Fruit fly (Drosophila melanogaster) Kc167 (cell line): ENCODE measurements around the gene Syx5.

Source experiments
- Myc ChIP-seq: fragments of >200 bp; optimal IDR thresholded peaks from 2 replicates; lab custom pipeline; 2017; ENCODE audit warnings: missing external identifiers
- Sin3A ChIP-seq: fragments of >200 bp; optimal IDR thresholded peaks from 2 replicates; lab custom pipeline; 2018; ENCODE audit warnings: missing external identifiers
- h ChIP-seq: fragments of >200 bp; optimal IDR thresholded peaks from 3 replicates; lab custom pipeline; 2018; ENCODE audit warnings: missing external identifiers
- insv ChIP-seq: fragments of >200 bp; optimal IDR thresholded peaks from 3 replicates; lab custom pipeline; 2018; ENCODE audit warnings: missing external identifiers
- psq ChIP-seq: fragments of >200 bp; optimal IDR thresholded peaks from 2 replicates; lab custom pipeline; 2017; ENCODE audit warnings: missing external identifiers
- ttk ChIP-seq: sonication (Bioruptor generic); optimal IDR thresholded peaks from 2 replicates; lab custom pipeline; 2017; ENCODE audit warnings: missing external identifiers

Gene Syx5

DNA sequence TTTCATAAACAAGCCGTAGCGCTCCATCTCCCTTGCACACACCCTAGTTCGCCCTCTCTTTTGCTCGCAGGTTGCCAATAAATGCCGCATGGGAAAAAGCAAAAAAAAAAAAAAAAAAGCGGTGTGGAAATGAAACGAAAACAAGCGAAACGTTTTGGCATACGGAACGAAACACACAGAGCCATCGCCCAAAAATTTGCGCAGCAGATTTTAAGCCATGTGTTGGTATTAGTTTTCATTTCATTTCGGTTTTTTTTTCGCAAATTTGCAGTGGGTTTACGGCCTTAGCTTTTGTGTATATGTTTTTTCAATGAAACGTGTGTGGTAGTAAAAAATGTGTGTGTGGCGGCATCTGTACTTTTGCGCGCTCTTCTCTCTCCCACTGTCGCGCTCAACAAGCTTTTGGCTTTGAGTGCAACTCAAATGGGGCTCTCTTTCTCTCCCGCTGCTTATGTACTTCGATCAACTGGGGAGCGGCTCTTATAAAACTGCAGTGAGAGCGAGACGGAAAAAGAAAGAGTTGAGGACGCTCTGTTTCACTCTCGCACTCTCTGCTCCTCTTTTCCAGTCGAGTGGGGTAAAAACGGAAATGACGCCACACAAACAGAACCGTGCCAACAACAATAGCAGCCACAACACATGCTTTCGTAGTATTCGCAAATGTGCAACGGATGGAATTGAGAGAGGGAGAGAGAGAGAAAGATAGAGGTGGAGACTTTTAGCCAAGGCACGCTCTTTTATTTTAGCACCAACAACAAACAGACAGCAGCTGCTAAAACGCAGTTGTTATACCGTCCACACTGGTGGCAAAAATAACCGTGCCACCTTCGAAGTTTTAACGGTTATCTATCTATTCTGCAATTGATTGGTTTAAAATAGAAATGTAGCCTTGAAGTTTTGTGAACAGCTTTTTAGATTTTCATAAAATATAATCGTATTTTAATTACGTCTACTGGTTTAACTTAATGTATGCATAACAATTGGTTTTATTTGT, 22.5 kb upstream of the Syx5 start:
- TF ChIP-seq psq (lab: Kevin White, UChicago) (no peak), Sin3A (lab: Kevin White, UChicago) (no peak), h (lab: Kevin White, UChicago) (no peak), ttk (lab: Kevin White, UChicago) (no peak), insv (lab: Kevin White, UChicago) (no peak)

DNA sequence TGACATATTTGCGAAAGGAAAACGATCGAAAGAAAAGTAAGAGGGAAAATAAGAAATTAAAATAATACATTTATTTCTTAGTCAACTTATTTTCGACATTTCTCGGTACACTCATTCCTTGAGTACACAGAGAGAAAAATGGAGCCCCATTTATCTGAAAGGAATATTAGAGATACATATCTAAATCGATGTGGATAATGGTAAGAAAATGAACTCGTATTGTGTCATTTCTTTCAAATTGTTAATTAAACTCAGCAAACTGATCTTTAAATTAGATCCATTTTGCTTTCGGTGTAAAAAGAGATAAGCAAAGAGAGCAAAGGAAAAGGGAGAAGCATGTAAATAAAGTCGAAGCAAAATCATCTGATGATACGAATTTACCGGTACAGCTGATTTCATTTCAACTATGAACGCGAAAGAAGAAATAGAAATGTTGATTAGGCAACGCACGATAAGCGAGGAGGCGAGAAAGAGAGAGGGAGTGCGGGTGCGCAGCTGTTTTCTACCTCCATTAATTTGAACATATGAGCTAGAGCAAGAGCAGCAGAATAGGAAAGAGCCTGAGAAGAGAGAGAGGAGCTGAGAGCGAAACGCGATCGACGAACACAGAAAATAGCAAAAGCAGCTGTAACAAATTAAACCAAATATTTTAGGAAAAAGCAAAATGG, 21.3 kb upstream of the Syx5 start:
- no peak for TF ChIP-seq psq (lab: Kevin White, UChicago)
- TF ChIP-seq ttk (lab: Kevin White, UChicago) = no peak
- no peak for TF ChIP-seq Sin3A (lab: Kevin White, UChicago)
- no peak for TF ChIP-seq insv (lab: Kevin White, UChicago)

DNA sequence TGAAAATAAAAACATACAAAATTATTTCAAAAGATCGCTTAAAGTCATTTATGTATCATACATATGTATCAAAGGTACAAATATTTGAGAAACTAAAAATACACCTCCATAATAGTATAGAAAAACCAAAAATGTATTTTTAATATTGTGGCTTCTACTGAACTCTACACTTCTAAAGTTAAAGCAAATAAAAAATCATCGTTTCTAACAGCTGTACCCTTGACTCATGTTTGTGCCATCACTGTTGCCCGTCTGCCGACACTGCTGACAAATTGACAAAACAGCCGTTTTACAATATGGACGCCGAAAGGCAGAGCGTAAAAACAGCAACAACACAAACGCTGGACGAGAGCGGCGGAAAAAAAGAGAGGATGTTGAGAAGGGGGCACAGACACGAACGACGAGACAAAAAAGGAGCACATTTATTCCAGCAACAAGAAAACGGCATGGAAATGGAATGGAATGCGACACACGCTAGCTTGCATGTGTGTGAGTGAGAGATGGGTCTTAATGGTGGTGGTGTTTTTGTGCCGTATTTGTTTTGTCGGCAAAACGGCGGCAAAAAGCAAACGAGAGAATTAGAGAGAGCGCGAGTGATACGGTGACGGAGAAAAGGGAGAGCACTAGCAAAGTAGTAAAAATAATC, 20.7 kb upstream of the Syx5 start:
- no peak for TF ChIP-seq insv (lab: Kevin White, UChicago)
- TF ChIP-seq Myc (lab: Kevin White, UChicago) = no peak
- TF ChIP-seq psq (lab: Kevin White, UChicago) = peak; percentile 89
- no peak for TF ChIP-seq h (lab: Kevin White, UChicago)
- TF ChIP-seq ttk (lab: Kevin White, UChicago) = no peak
- TF ChIP-seq Sin3A (lab: Kevin White, UChicago) = no peak

DNA sequence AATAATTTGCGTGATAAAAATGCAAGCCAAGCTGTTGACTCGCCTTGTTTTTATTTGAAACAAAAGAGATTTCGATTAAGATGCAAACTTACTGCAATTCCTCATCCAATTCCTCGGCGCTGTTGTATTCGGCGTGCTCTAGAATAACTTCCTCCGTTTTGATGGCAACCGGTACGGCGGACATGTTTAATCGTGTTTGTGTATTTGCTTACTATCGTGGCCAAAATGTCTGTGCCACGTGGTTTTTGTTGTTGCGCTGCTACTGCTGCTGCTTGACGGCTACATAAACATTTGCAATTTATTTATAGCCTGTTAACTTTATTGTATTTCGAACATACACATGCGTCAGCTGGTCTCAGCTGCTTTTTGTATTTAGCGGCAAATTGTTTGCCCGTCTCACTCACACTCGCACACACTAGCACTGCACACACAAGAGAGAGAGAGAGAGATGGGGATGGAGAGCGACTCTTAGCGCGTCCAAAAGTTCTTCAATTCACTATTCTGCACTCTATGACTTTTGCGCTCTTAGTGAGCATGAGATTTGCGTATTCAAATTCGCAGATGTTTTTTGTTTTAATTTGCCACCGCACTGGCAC, 20.0 kb upstream of the Syx5 start:
- TF ChIP-seq Sin3A (lab: Kevin White, UChicago) (no peak), Myc (lab: Kevin White, UChicago) (no peak), ttk (lab: Kevin White, UChicago) (no peak), insv (lab: Kevin White, UChicago) (no peak), h (lab: Kevin White, UChicago) (no peak), psq (lab: Kevin White, UChicago) (no peak)

DNA sequence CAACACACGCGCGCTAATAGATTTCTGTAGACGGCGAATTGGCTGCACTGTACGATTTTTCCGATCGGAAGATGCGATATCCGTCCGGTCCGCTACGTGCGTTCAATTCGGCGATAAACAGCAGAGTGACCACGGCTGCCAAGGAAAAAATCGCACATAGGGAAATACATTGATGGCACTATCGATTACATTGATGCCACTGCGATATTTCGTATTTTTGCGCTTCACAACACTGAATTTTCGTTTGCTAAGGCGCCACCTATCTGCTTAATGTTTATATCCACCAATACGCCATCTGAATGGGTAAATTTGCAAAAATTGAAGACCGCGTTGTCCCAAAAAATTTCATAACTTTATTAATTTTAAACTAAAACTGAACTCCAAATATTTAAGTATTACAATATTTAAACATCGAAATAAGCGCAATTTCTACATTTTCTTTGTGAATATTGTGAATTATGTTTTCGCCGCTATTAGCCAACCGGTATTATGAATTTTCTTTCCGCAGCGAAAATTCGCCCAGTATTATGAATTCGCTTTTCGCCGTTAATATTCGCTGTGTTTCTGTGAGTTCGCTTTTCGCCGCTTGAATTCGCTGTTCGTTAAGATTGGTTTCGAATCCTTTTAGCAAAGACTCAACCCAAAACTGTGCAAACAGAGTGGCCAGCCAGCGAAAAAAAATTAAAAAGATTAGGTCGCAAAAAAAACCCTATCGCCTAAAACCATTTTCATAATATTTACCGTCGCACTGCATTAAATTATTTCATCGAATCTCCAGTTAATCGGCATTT, 19.3 kb upstream of the Syx5 start, which contains the start of the genes crp and pkaap:
Gene crp, minus strand, starts transcription at position 129 of the 791 bp plus-strand sequence.
Gene pkaap, plus strand, starts transcription at position 689 of the 791 bp plus-strand sequence.
- no peak for TF ChIP-seq Myc (lab: Kevin White, UChicago)
- no peak for TF ChIP-seq psq (lab: Kevin White, UChicago)
- TF ChIP-seq h (lab: Kevin White, UChicago) = no peak
- TF ChIP-seq ttk (lab: Kevin White, UChicago) = no peak
- TF ChIP-seq insv (lab: Kevin White, UChicago) = no peak
- no peak for TF ChIP-seq Sin3A (lab: Kevin White, UChicago)

DNA sequence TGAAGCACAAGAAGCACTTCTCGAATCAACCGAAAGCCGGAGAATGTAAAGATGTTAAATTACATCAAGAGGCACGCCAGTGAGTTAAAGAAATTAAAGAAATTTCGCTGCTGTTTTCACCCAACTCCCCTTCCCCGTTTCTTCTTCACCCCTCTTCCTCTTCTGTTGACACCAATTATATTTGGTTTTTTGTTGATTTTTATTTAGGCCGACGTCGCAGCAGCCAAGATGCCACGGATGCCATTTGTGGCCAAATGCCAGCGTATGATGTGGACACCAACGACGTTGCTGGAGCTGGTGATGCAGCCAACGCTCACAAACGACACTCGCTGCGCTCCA, 18.8 kb upstream of the Syx5 start:
- TF ChIP-seq psq (lab: Kevin White, UChicago) (no peak), ttk (lab: Kevin White, UChicago) (no peak), h (lab: Kevin White, UChicago) (no peak), insv (lab: Kevin White, UChicago) (no peak), Myc (lab: Kevin White, UChicago) (no peak), Sin3A (lab: Kevin White, UChicago) (no peak)

DNA sequence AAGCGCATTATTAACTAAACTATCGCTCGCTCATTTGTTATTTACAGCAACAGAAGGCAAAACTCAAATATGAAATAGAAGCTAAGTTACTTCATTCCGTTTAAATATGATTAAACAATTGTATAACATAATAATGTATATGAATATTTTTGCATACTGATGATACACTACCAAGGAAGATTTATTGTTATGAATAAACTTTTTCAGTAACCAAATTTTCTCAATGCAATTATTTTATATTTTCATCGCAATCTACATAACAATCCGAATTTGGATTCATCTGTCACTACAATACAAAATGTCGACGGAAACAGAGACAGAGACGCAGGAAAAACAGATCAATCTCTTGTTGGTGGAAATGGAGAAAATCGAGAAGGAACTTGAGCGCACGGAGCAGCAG, 16.2 kb upstream of the Syx5 start, which contains the start of gene CG17329:
Gene CG17329, plus strand, starts transcription at position 301 of the 400 bp plus-strand sequence.
- TF ChIP-seq Myc (lab: Kevin White, UChicago) (no peak), insv (lab: Kevin White, UChicago) (no peak), h (lab: Kevin White, UChicago) (no peak), ttk (lab: Kevin White, UChicago) (no peak), psq (lab: Kevin White, UChicago) (no peak), Sin3A (lab: Kevin White, UChicago) (no peak)

DNA sequence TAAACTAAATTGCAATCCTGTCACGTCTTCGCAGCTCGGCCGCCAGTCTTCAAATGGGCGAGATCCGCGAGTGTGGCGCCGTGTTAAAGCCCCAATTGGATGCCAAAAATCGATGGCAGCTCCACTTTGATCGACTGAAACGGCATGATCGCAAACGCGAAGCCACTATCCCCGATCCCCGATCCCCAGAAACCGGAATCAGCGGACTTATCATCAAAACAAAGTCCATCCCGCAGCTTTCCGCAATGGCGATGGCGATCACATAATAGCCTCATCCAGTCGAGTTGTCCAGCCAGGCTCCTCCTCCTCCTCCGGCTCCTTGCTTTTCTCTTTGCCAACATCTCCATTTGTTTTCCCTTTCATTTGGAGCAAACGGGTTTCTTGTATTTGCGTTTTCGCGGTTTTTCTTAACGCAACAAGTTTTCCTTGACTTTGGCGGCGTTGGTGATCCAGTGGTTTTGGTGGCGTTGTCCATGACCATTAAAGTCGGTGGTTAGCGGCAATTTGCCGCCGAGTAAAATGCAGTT, 14.1 kb upstream of the Syx5 start, which contains the start of gene CG13258:
Gene CG13258, minus strand, starts transcription at position 51 of the 527 bp plus-strand sequence.
- no peak for TF ChIP-seq insv (lab: Kevin White, UChicago)
- TF ChIP-seq Myc (lab: Kevin White, UChicago) = no peak
- TF ChIP-seq ttk (lab: Kevin White, UChicago) = no peak
- no peak for TF ChIP-seq Sin3A (lab: Kevin White, UChicago)
- TF ChIP-seq h (lab: Kevin White, UChicago) = no peak
- no peak for TF ChIP-seq psq (lab: Kevin White, UChicago)

DNA sequence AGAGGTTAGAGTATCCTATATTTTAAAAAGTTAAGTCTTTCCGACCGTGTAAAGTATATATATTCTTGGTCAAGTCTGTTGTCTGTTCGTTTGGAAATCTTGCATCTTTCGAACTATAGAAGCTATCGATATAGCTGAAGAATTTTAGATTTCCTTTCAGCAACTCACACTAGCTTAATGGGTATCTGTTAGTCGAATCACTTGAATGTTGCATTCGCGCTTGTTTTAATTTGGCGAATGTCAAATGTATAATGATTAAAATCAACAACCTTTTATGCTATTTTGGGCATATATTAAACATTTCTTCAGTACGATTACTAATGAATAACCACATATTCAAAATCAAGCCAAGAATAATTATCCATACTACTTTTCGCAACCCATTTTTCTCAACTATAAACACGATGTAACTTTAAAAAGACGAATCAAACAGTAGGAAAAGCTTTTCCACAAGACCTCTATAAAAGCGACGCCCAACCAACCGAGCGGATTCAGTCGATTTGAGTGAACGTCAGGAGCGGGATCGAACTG, 13.4 kb upstream of the Syx5 start, which contains the start of gene Cyp303a1:
Gene Cyp303a1, plus strand, starts transcription at position 481 of the 531 bp plus-strand sequence.
- no peak for TF ChIP-seq Sin3A (lab: Kevin White, UChicago)
- TF ChIP-seq psq (lab: Kevin White, UChicago) = no peak
- TF ChIP-seq Myc (lab: Kevin White, UChicago) = no peak
